Fruit fly (Drosophila melanogaster): Measurements from ENCODE around the gene Daxx.

Gene Daxx

DNA sequence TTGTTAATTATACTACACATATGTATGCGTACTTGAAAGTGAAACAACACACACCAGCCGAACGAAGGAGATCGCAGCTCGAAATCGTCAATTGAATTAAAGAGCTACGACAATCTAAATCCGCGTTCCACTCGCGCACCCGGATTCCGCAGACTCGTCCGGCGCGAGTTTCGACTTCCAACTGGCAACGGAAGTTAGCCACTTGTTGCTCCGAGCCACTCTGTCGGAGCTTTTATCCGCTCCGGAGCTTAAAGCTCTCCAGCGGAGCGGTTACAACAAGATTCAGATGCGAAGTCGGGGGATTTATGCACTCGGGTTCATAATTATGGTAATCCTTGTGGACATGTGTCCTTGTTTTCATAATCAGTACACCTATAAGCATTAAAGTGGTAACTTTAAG is 15.2 kb upstream of the Daxx start, which contains the start of gene Rchy1 (continued):
- TF ChIP-seq aop (GFP tag; IDR thresholded peaks at IDR 0.05) (no peak), Hand (GFP tag; optimal IDR thresholded peaks at IDR 0.05) (peak; percentile 40), zf30C (GFP tag; optimal IDR thresholded peaks at IDR 0.05) (no peak), CG11695 (GFP tag; IDR thresholded peaks at IDR 0.05) (0 out of 3 replicates have a peak, but pooled peaks have one; percentile 19), Six4 (GFP tag; optimal IDR thresholded peaks at IDR 0.05) (no peak), fd64A (GFP tag; optimal IDR thresholded peaks at IDR 0.05) (peak; percentile 9), nom (GFP tag; optimal IDR thresholded peaks at IDR 0.05) (peak; percentile 36), Scr (GFP tag; IDR thresholded peaks at IDR 0.05; ENCODE audit: partially characterized antibody) (no peak; the same call in 1 of the 2 replicates), CG8478 (optimal IDR thresholded peaks at IDR 0.05) (no peak), lbe (GFP tag; optimal IDR thresholded peaks at IDR 0.05) (no peak), Dbx (GFP tag; IDR thresholded peaks at IDR 0.05) (peak; percentile 36; the same call in 2 of the 3 replicates), cato (GFP tag; optimal IDR thresholded peaks at IDR 0.05; ENCODE audit: borderline replicate concordance) (no peak), CG17385 (GFP tag; optimal IDR thresholded peaks at IDR 0.05) (peak; percentile 36), CG4707 (GFP tag; optimal IDR thresholded peaks at IDR 0.05) (no peak), E2f2 (GFP tag; IDR thresholded peaks at IDR 0.05) (peak; percentile 58), NC2β (GFP tag; optimal IDR thresholded peaks at IDR 0.05) (no peak), D19A (tag; optimal IDR thresholded peaks at IDR 0.05) (no peak), trem (tag; optimal IDR thresholded peaks at IDR 0.05) (no peak), YL-1 (GFP tag; optimal IDR thresholded peaks at IDR 0.05) (no peak), hth (optimal IDR thresholded peaks at IDR 0.05) (no peak), pum (GFP tag; optimal IDR thresholded peaks at IDR 0.05) (no peak), chinmo (GFP tag; IDR thresholded peaks at IDR 0.05; ENCODE audit: partially characterized antibody) (0 out of 4 replicates have a peak, but pooled peaks have one; percentile 38), gcm2 (GFP tag; optimal IDR thresholded peaks at IDR 0.05) (no peak), ERR (GFP tag; optimal IDR thresholded peaks at IDR 0.05) (no peak), fd3F (GFP tag; optimal IDR thresholded peaks at IDR 0.05) (no peak), CG18599 (GFP tag; optimal IDR thresholded peaks at IDR 0.05) (peak; percentile 9), CG42726 (GFP tag; IDR thresholded peaks at IDR 0.05; ENCODE audit: partially characterized antibody) (no peak; the same call in 1 of the 2 replicates), dpn (GFP tag; optimal IDR thresholded peaks at IDR 0.05) (no peak), CG32772 (GFP tag; IDR thresholded peaks at IDR 0.05) (no peak), CG33213 (GFP tag; optimal IDR thresholded peaks at IDR 0.05) (no peak), CG10431 (GFP tag; optimal IDR thresholded peaks at IDR 0.05) (peak; percentile 17), HHEX (GFP tag; optimal IDR thresholded peaks at IDR 0.05) (no peak), E2f1 (GFP tag; IDR thresholded peaks at IDR 0.05) (no peak), CG14050 (GFP tag; IDR thresholded peaks at IDR 0.05) (no peak), lilli (GFP tag; optimal IDR thresholded peaks at IDR 0.05) (peak; percentile 18), org-1 (GFP tag; optimal IDR thresholded peaks at IDR 0.05) (no peak), amos (GFP tag; IDR thresholded peaks at IDR 0.05; ENCODE audit: partially characterized antibody) (peak; percentile 17; the same call in 1 of the 2 replicates), Atf3 (GFP tag; optimal IDR thresholded peaks at IDR 0.05) (no peak), Adf1 (GFP tag; IDR thresholded peaks at IDR 0.05) (peak; percentile 14; the same call in 1 of the 2 replicates), CG12071 (GFP tag; optimal IDR thresholded peaks at IDR 0.05) (peak; percentile 44), CG30020 (tag; optimal IDR thresholded peaks at IDR 0.05) (no peak), Optix (GFP tag; IDR thresholded peaks at IDR 0.05) (no peak), Ets65A (GFP tag) (no peak), CG11723 (GFP tag; optimal IDR thresholded peaks at IDR 0.05) (no peak), CoRest (tag; optimal IDR thresholded peaks at IDR 0.05) (no peak), Dll (GFP tag; IDR thresholded peaks at IDR 0.05; ENCODE audit: partially characterized antibody) (no peak), tna (GFP tag; IDR thresholded peaks at IDR 0.05; ENCODE audit: partially characterized antibody) (no peak; the same call in 1 of the 2 replicates), Hr39 (optimal IDR thresholded peaks at IDR 0.05) (no peak), CG9797 (GFP tag; optimal IDR thresholded peaks at IDR 0.05) (no peak), CG11560 (tag; IDR thresholded peaks at IDR 0.05) (no peak), Sin3A (optimal IDR thresholded peaks at IDR 0.05) (no peak), CG31365 (tag; optimal IDR thresholded peaks at IDR 0.05) (peak; percentile 43)

All from whole organism, embryonic.